Worm (Caenorhabditis elegans) whole organism, late embryonic: ENCODE results near the gene Y41G9A.10.

Experiments
- C08G9.2 ChIP-seq: sonication (generic microtip); optimal IDR thresholded peaks from 2 replicates; lab custom pipeline; 2016; ENCODE audit warnings: mild to moderate bottlenecking, missing genetic modification characterization, moderate library complexity, missing compliant biosample characterization
- C38D4.7 ChIP-seq: fragments of 200-800 bp; sonication (Bioruptor generic); optimal IDR thresholded peaks from 2 replicates; lab custom pipeline; 2018; ENCODE audit warnings: mild to moderate bottlenecking, missing genetic modification characterization, moderate library complexity, missing compliant biosample characterization
- F13H6.1 ChIP-seq: sonication (generic microtip); optimal IDR thresholded peaks from 2 replicates; lab custom pipeline; 2016; ENCODE audit warnings: missing genetic modification characterization, missing compliant biosample characterization
- K02D7.2 ChIP-seq: sonication (generic microtip); optimal IDR thresholded peaks from 2 replicates; lab custom pipeline; 2017; ENCODE audit warnings: mild to moderate bottlenecking, missing genetic modification characterization, missing compliant biosample characterization
- T23F11.4 ChIP-seq: fragments of 200-800 bp; sonication (Bioruptor generic); optimal IDR thresholded peaks from 2 replicates; lab custom pipeline; 2018; ENCODE audit warnings: mild to moderate bottlenecking, missing genetic modification characterization, missing compliant biosample characterization
- ahr-1 ChIP-seq: sonication (generic microtip); optimal IDR thresholded peaks from 2 replicates; lab custom pipeline; 2016; ENCODE audit warnings: missing genetic modification characterization, missing compliant biosample characterization
- ceh-18 ChIP-seq: sonication (generic microtip); optimal IDR thresholded peaks from 2 replicates; lab custom pipeline; 2016; ENCODE audit warnings: missing genetic modification characterization, missing compliant biosample characterization
- ceh-19 ChIP-seq: fragments of 200-800 bp; sonication (Bioruptor generic); optimal IDR thresholded peaks from 2 replicates; lab custom pipeline; 2018; ENCODE audit warnings: mild to moderate bottlenecking, missing genetic modification characterization, missing compliant biosample characterization
- ceh-2 ChIP-seq: sonication (generic microtip); optimal IDR thresholded peaks from 2 replicates; lab custom pipeline; 2016; ENCODE audit warnings: missing genotype, missing genetic modification characterization, missing compliant biosample characterization
- ceh-22 ChIP-seq: sonication (generic microtip); optimal IDR thresholded peaks from 2 replicates; lab custom pipeline; 2017; ENCODE audit warnings: missing biosample characterization, missing genetic modification characterization
- ceh-31 ChIP-seq: sonication (generic microtip); optimal IDR thresholded peaks from 2 replicates; lab custom pipeline; 2016; ENCODE audit warnings: missing genetic modification characterization, missing compliant biosample characterization
- ceh-34 ChIP-seq: sonication (generic microtip); optimal IDR thresholded peaks from 2 replicates; lab custom pipeline; 2016; ENCODE audit warnings: mild to moderate bottlenecking, missing genetic modification characterization, missing compliant biosample characterization
- ceh-48 ChIP-seq: sonication (generic microtip); optimal IDR thresholded peaks from 2 replicates; lab custom pipeline; 2016; ENCODE audit warnings: missing genetic modification characterization, inconsistent platforms, missing compliant biosample characterization
- ceh-6 ChIP-seq: fragments of 200-800 bp; sonication (Bioruptor generic); optimal IDR thresholded peaks from 2 replicates; lab custom pipeline; 2018; ENCODE audit warnings: mild to moderate bottlenecking, missing genetic modification characterization, missing compliant biosample characterization
- che-1 ChIP-seq: sonication (generic microtip); optimal IDR thresholded peaks from 2 replicates; lab custom pipeline; 2016; ENCODE audit warnings: mild to moderate bottlenecking, missing genetic modification characterization, missing compliant biosample characterization
- dmd-4 ChIP-seq: sonication (generic microtip); optimal IDR thresholded peaks from 2 replicates; lab custom pipeline; 2016; ENCODE audit warnings: borderline replicate concordance, missing genetic modification characterization, missing compliant biosample characterization
- dve-1 ChIP-seq: sonication (generic microtip); optimal IDR thresholded peaks from 2 replicates; lab custom pipeline; 2017; ENCODE audit warnings: antibody characterized with exemption, mild to moderate bottlenecking, missing genetic modification characterization, missing compliant biosample characterization
- elt-2 ChIP-seq: sonication (generic microtip); optimal IDR thresholded peaks from 2 replicates; lab custom pipeline; 2016; ENCODE audit warnings: missing genetic modification reagents, missing genetic modification characterization, missing compliant biosample characterization
- elt-4 ChIP-seq: sonication (generic microtip); optimal IDR thresholded peaks from 2 replicates; lab custom pipeline; 2016; ENCODE audit warnings: missing genetic modification characterization, missing compliant biosample characterization
- eyg-1 ChIP-seq: sonication (generic microtip); optimal IDR thresholded peaks from 2 replicates; lab custom pipeline; 2016; ENCODE audit warnings: missing genotype, missing genetic modification characterization, missing compliant biosample characterization
- fax-1 ChIP-seq: sonication (generic microtip); optimal IDR thresholded peaks from 2 replicates; lab custom pipeline; 2016; ENCODE audit warnings: missing genotype, missing genetic modification characterization, missing compliant biosample characterization
- hlh-13 ChIP-seq: fragments of 200-800 bp; sonication (Bioruptor generic); optimal IDR thresholded peaks from 2 replicates; lab custom pipeline; 2018; ENCODE audit warnings: mild to moderate bottlenecking, missing genetic modification characterization, missing compliant biosample characterization
- hlh-15 ChIP-seq: sonication (generic microtip); optimal IDR thresholded peaks from 2 replicates; lab custom pipeline; 2016; ENCODE audit warnings: missing genetic modification characterization, missing compliant biosample characterization
- hlh-30 ChIP-seq: sonication (generic microtip); optimal IDR thresholded peaks from 2 replicates; lab custom pipeline; 2017; ENCODE audit warnings: antibody characterized with exemption, missing genetic modification characterization, missing compliant biosample characterization; ENCODE audit not compliant: insufficient read depth
- hlh-6 ChIP-seq: sonication (generic microtip); optimal IDR thresholded peaks from 2 replicates; lab custom pipeline; 2016; ENCODE audit warnings: missing genotype, missing genetic modification characterization, missing compliant biosample characterization
- mec-3 ChIP-seq: sonication (generic microtip); optimal IDR thresholded peaks from 2 replicates; lab custom pipeline; 2016; ENCODE audit warnings: borderline replicate concordance, missing genetic modification characterization, missing compliant biosample characterization
- nhr-11 ChIP-seq: fragments of 150-350 bp; optimal IDR thresholded peaks from 2 replicates; lab custom pipeline; 2014; ENCODE audit warnings: missing biosample characterization, missing genetic modification characterization
- pag-3 ChIP-seq: sonication (generic microtip); optimal IDR thresholded peaks from 2 replicates; lab custom pipeline; 2016; ENCODE audit warnings: missing compliant biosample characterization, missing genetic modification characterization, borderline replicate concordance
- pat-9 ChIP-seq: fragments of 200-800 bp; sonication (Bioruptor generic); optimal IDR thresholded peaks from 2 replicates; lab custom pipeline; 2018; ENCODE audit warnings: mild to moderate bottlenecking, missing genetic modification characterization, moderate library complexity, missing compliant biosample characterization
- pax-1 ChIP-seq: fragments of 150-350 bp; optimal IDR thresholded peaks from 2 replicates; lab custom pipeline; 2014; ENCODE audit warnings: missing biosample characterization, missing genetic modification characterization
- pha-4 ChIP-seq: fragments of 150-350 bp; optimal IDR thresholded peaks from 2 replicates; lab custom pipeline; 2018; ENCODE audit warnings: missing biosample characterization, missing genetic modification reagents, missing genetic modification characterization
- pros-1 ChIP-seq: fragments of 150-350 bp; optimal IDR thresholded peaks from 2 replicates; lab custom pipeline; 2014; ENCODE audit warnings: missing biosample characterization, missing genetic modification reagents, missing genetic modification characterization
- ref-2 ChIP-seq: sonication (generic microtip); optimal IDR thresholded peaks from 2 replicates; lab custom pipeline; 2016; ENCODE audit warnings: missing genetic modification characterization, missing compliant biosample characterization
- rnt-1 ChIP-seq: sonication (generic microtip); optimal IDR thresholded peaks from 2 replicates; lab custom pipeline; 2016; ENCODE audit warnings: missing genetic modification characterization, missing compliant biosample characterization
- sdc-2 ChIP-seq: sonication (generic microtip); optimal IDR thresholded peaks from 2 replicates; lab custom pipeline; 2016; ENCODE audit warnings: missing genotype, missing genetic modification characterization, missing compliant biosample characterization
- syd-9 ChIP-seq: sonication (generic microtip); optimal IDR thresholded peaks from 2 replicates; lab custom pipeline; 2016; ENCODE audit warnings: mild to moderate bottlenecking, missing genetic modification characterization, moderate library complexity, missing compliant biosample characterization
- tbx-2 ChIP-seq: sonication (generic microtip); optimal IDR thresholded peaks from 2 replicates; lab custom pipeline; 2016; ENCODE audit warnings: missing genetic modification characterization, missing compliant biosample characterization
- ttx-3 ChIP-seq: sonication (generic microtip); optimal IDR thresholded peaks from 2 replicates; lab custom pipeline; 2016; ENCODE audit warnings: missing genetic modification reagents, missing genetic modification characterization, missing compliant biosample characterization
- unc-3 ChIP-seq, 2 experiments: fragments of 200-800 bp in 1 of 2; sonication (Bioruptor generic) in 1 of 2; sonication (generic microtip) in 1 of 2; conservative IDR thresholded peaks in 1 of 2; optimal IDR thresholded peaks in 1 of 2; 2 replicates each; pipeline versions ENCODE4 v1.3.6 to Lab custom; 2016 to 2022; ENCODE audit warnings: missing compliant biosample characterization in 2 of 2, missing genetic modification characterization in 2 of 2, missing genetic modification reagents in 1 of 2
- zip-5 ChIP-seq: sonication (generic microtip); optimal IDR thresholded peaks from 2 replicates; lab custom pipeline; 2016; ENCODE audit warnings: missing genetic modification characterization, missing compliant biosample characterization

The Y41G9A.10 gene

ce11 chrX:2907296-2907873, 39.0 kb downstream of the Y41G9A.10 start:
- TF ChIP-seq nhr-11 = no peak
- TF ChIP-seq pag-3 (tag; lab: Kevin White, UChicago) = no peak
- peak; percentile 23 for TF ChIP-seq ceh-6 (GFP tag; lab: Kevin White, UChicago)
- TF ChIP-seq pros-1 (tag; lab: Kevin White, UChicago) = no peak
- no peak for TF ChIP-seq unc-3 (GFP tag; conservative IDR thresholded peaks at IDR 0.05; lab: Robert Waterston, UW)
- no peak for TF ChIP-seq unc-3 (tag; optimal IDR thresholded peaks at IDR 0.05; lab: Kevin White, UChicago)
- TF ChIP-seq ceh-2 (tag; lab: Kevin White, UChicago) = no peak
- peak; percentile 5 for TF ChIP-seq T23F11.4
- no peak for TF ChIP-seq rnt-1 (tag; lab: Kevin White, UChicago)
- TF ChIP-seq ceh-18 (tag; lab: Kevin White, UChicago) = no peak
- TF ChIP-seq fax-1 (tag; lab: Kevin White, UChicago) = no peak
- no peak for TF ChIP-seq F13H6.1
- TF ChIP-seq mec-3 (tag; lab: Kevin White, UChicago) = no peak
- TF ChIP-seq pat-9 (tag; lab: Kevin White, UChicago) = no peak
- TF ChIP-seq eyg-1 = no peak
- TF ChIP-seq ref-2 = no peak
- no peak for TF ChIP-seq syd-9 (tag; lab: Kevin White, UChicago)
- no peak for TF ChIP-seq zip-5 (tag; lab: Kevin White, UChicago)

ce11 chrX:2906062-2906732, 40.2 kb downstream of the Y41G9A.10 start:
- TF ChIP-seq elt-2 (tag; lab: Kevin White, UChicago) (no peak), hlh-13 (no peak), C38D4.7 (GFP tag; lab: Kevin White, UChicago) (no peak), C08G9.2 (tag; lab: Kevin White, UChicago) (no peak), ceh-19 (GFP tag; lab: Kevin White, UChicago) (no peak), ceh-31 (tag; lab: Kevin White, UChicago) (no peak), ceh-2 (tag; lab: Kevin White, UChicago) (no peak), mec-3 (tag; lab: Kevin White, UChicago) (no peak), eyg-1 (no peak), ceh-34 (tag; lab: Kevin White, UChicago) (no peak), ahr-1 (tag; lab: Kevin White, UChicago) (no peak), dmd-4 (tag; lab: Kevin White, UChicago) (no peak), ceh-48 (no peak), pat-9 (tag; lab: Kevin White, UChicago) (no peak), ref-2 (no peak), pax-1 (tag; lab: Kevin White, UChicago) (no peak), zip-5 (tag; lab: Kevin White, UChicago) (no peak)
- TF ChIP-seq, all 69 proteins: peak for 0

ce11 chrX:2903715-2904419, 42.5 kb downstream of the Y41G9A.10 start:
- no peak for TF ChIP-seq hlh-15 (tag; lab: Kevin White, UChicago)
- no peak for TF ChIP-seq ceh-48

ce11 chrX:2902854-2903253, 43.5 kb downstream of the Y41G9A.10 start:
- no peak for TF ChIP-seq elt-2 (tag; lab: Kevin White, UChicago)

- TF ChIP-seq sdc-2 (tag; lab: Kevin White, UChicago) (peak; percentile 69), elt-2 (tag; lab: Kevin White, UChicago) (peak; percentile 33), ceh-22 (no peak), pha-4 (tag; lab: Kevin White, UChicago) (no peak), C38D4.7 (GFP tag; lab: Kevin White, UChicago) (no peak), ceh-34 (tag; lab: Kevin White, UChicago) (peak; percentile 13), ttx-3 (tag; lab: Kevin White, UChicago) (no peak), elt-4 (tag; lab: Kevin White, UChicago) (no peak), che-1 (peak; percentile 18), ref-2 (peak; percentile 39), dve-1 (tag; lab: Kevin White, UChicago) (no peak), hlh-6 (tag; lab: Kevin White, UChicago) (peak; percentile 40), K02D7.2 (tag; lab: Kevin White, UChicago) (no peak), C08G9.2 (tag; lab: Kevin White, UChicago) (no peak), hlh-30 (tag; lab: Kevin White, UChicago) (no peak), tbx-2 (peak; percentile 68), ceh-19 (GFP tag; lab: Kevin White, UChicago) (peak; percentile 25)
Measured at ce11 chrX:2900897-2901496, 45.4 kb downstream of the Y41G9A.10 start.
